Worm (Caenorhabditis elegans): Measurements from ENCODE around the gene gcy-6.

The gcy-6 gene

ce11 chrV:10313953-10314352 lies at the start of gene gcy-6:
Gene gcy-6, minus strand, starts transcription at chrV:10314053.
- TF ChIP-seq ceh-13 (GFP tag; optimal IDR thresholded peaks at IDR 0.05) (no peak), ceh-36 (tag; optimal IDR thresholded peaks at IDR 0.05) (no peak), aly-1 (tag; optimal IDR thresholded peaks at IDR 0.05) (no peak), flt-1 (GFP tag; IDR thresholded peaks at IDR 0.05) (no peak), pes-1 (GFP tag; IDR thresholded peaks at IDR 0.05) (no peak), tbx-11 (GFP tag; IDR thresholded peaks at IDR 0.05) (no peak)

- TF ChIP-seq hmbx-1 (tag; optimal IDR thresholded peaks at IDR 0.05) (no peak), flt-1 (GFP tag; IDR thresholded peaks at IDR 0.05) (no peak), ama-1 (optimal IDR thresholded peaks at IDR 0.05) (no peak), hnd-1 (tag; optimal IDR thresholded peaks at IDR 0.05) (no peak), scrt-1 (GFP tag; IDR thresholded peaks at IDR 0.05) (no peak), pes-1 (GFP tag; IDR thresholded peaks at IDR 0.05) (no peak), F13C5.2 (tag; optimal IDR thresholded peaks at IDR 0.05) (no peak), ceh-36 (tag; optimal IDR thresholded peaks at IDR 0.05) (no peak), tbx-11 (GFP tag; IDR thresholded peaks at IDR 0.05) (no peak), tra-4 (tag; optimal IDR thresholded peaks at IDR 0.05) (no peak), ets-7 (tag; optimal IDR thresholded peaks at IDR 0.05) (no peak), sea-1 (GFP tag; conservative IDR thresholded peaks at IDR 0.05) (no peak), B0310.2 (tag; optimal IDR thresholded peaks at IDR 0.05) (no peak)
Measured at ce11 chrV:10361830-10362397, 48.1 kb upstream of the gcy-6 start, which contains the start of gene cash-1. Gene cash-1, plus strand, starts transcription at chrV:10362261.

- TF ChIP-seq ets-7 (tag; optimal IDR thresholded peaks at IDR 0.05): no peak
- no peak for TF ChIP-seq tbx-37 (GFP tag; conservative IDR thresholded peaks at IDR 0.05)
- TF ChIP-seq ceh-36 (tag; optimal IDR thresholded peaks at IDR 0.05): no peak
- no peak for TF ChIP-seq hmg-4 (GFP tag; optimal IDR thresholded peaks at IDR 0.05)
- no peak for TF ChIP-seq hmbx-1 (tag; optimal IDR thresholded peaks at IDR 0.05)
- TF ChIP-seq scrt-1 (GFP tag; IDR thresholded peaks at IDR 0.05): no peak
- TF ChIP-seq hnd-1 (tag; optimal IDR thresholded peaks at IDR 0.05): no peak
- TF ChIP-seq pes-1 (GFP tag; IDR thresholded peaks at IDR 0.05): no peak
- no peak for TF ChIP-seq ceh-13 (GFP tag; optimal IDR thresholded peaks at IDR 0.05)
Measured at ce11 chrV:10360186-10360585, 46.3 kb upstream of the gcy-6 start.

- no peak for TF ChIP-seq hmg-4 (GFP tag; optimal IDR thresholded peaks at IDR 0.05)
- no peak for TF ChIP-seq scrt-1 (GFP tag; IDR thresholded peaks at IDR 0.05)
- no peak for TF ChIP-seq hmbx-1 (tag; optimal IDR thresholded peaks at IDR 0.05)
- TF ChIP-seq pes-1 (GFP tag; IDR thresholded peaks at IDR 0.05): no peak
Measured at ce11 chrV:10358238-10358637, 44.4 kb upstream of the gcy-6 start, which contains the start of gene ttll-15. Gene ttll-15, plus strand, starts transcription at chrV:10358538.

ce11 chrV:10357467-10357953 lies 43.7 kb upstream of the gcy-6 start, which contains the start of gene ceeh-2:
Gene ceeh-2, minus strand, starts transcription at chrV:10357903.
- TF ChIP-seq ama-1 (optimal IDR thresholded peaks at IDR 0.05) (no peak), tbx-37 (GFP tag; conservative IDR thresholded peaks at IDR 0.05) (no peak), B0310.2 (tag; optimal IDR thresholded peaks at IDR 0.05) (no peak), sea-1 (GFP tag; conservative IDR thresholded peaks at IDR 0.05) (no peak), hmbx-1 (tag; optimal IDR thresholded peaks at IDR 0.05) (no peak)

- TF ChIP-seq B0310.2 (tag; optimal IDR thresholded peaks at IDR 0.05): no peak
- TF ChIP-seq ceh-36 (tag; optimal IDR thresholded peaks at IDR 0.05): no peak
- TF ChIP-seq hmg-4 (GFP tag; optimal IDR thresholded peaks at IDR 0.05): no peak
- TF ChIP-seq ama-1 (optimal IDR thresholded peaks at IDR 0.05): no peak
- no peak for TF ChIP-seq ets-7 (tag; optimal IDR thresholded peaks at IDR 0.05)
- no peak for TF ChIP-seq aly-1 (tag; optimal IDR thresholded peaks at IDR 0.05)
- no peak for TF ChIP-seq sea-1 (GFP tag; conservative IDR thresholded peaks at IDR 0.05)
- no peak for TF ChIP-seq hmbx-1 (tag; optimal IDR thresholded peaks at IDR 0.05)
- no peak; the same call in 1 of the 2 replicates for TF ChIP-seq pes-1 (GFP tag; IDR thresholded peaks at IDR 0.05)
- no peak for TF ChIP-seq tbx-11 (GFP tag; IDR thresholded peaks at IDR 0.05)
- TF ChIP-seq tra-4 (tag; optimal IDR thresholded peaks at IDR 0.05): no peak
- TF ChIP-seq ceh-13 (GFP tag; optimal IDR thresholded peaks at IDR 0.05): peak; percentile 28
- TF ChIP-seq flt-1 (GFP tag; IDR thresholded peaks at IDR 0.05): no peak
- peak; percentile 21 for TF ChIP-seq hnd-1 (tag; optimal IDR thresholded peaks at IDR 0.05)
- TF ChIP-seq tbx-37 (GFP tag; conservative IDR thresholded peaks at IDR 0.05): peak; percentile 86
- TF ChIP-seq F13C5.2 (tag; optimal IDR thresholded peaks at IDR 0.05): peak; percentile 43
- TF ChIP-seq scrt-1 (GFP tag; IDR thresholded peaks at IDR 0.05): no peak
Measured at ce11 chrV:10355773-10356335, 42.0 kb upstream of the gcy-6 start, which contains the start of gene sluh-7. Gene sluh-7, minus strand, starts transcription at chrV:10355823.

ce11 chrV:10352928-10353427 lies 39.1 kb upstream of the gcy-6 start, which contains the start of gene nol-56:
Gene nol-56, minus strand, starts transcription at chrV:10352978.
- TF ChIP-seq ama-1 (optimal IDR thresholded peaks at IDR 0.05) (no peak), pes-1 (GFP tag; IDR thresholded peaks at IDR 0.05) (0 out of 2 replicates have a peak, but pooled peaks have one; percentile 37)

- TF ChIP-seq F13C5.2 (tag; optimal IDR thresholded peaks at IDR 0.05): no peak
- no peak for TF ChIP-seq hmg-4 (GFP tag; optimal IDR thresholded peaks at IDR 0.05)
- TF ChIP-seq ets-7 (tag; optimal IDR thresholded peaks at IDR 0.05): no peak
- no peak for TF ChIP-seq pes-1 (GFP tag; IDR thresholded peaks at IDR 0.05)
- no peak for TF ChIP-seq hnd-1 (tag; optimal IDR thresholded peaks at IDR 0.05)
Measured at ce11 chrV:10350054-10350453, 36.2 kb upstream of the gcy-6 start, which contains the start of gene K07C5.9. Gene K07C5.9, minus strand, starts transcription at chrV:10350154.

Measured in whole organism, early embryonic.